Fruit fly (Drosophila melanogaster): ENCODE data around the gene Cpr78Cb.

DNA sequence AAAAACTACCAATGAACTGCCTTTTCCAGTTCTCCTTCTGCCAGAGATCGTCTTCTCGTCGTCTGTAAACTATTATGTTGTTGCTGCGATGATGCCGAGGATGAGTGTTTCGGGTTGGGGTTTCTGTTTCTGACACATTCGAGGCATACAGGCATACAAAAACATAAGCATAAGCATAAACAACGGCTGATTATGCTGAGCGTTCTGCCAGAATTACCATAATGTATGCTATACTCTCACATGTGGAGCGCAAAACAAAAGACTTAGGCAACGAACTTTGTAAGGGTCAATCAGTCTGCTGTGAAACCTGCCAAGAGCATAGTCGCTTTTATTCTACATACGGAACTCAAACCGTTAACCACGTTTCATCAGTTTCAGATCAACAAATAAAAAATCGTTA, at the start of gene Cpr78Cb:
- TF ChIP-seq Lpt (GFP tag; optimal IDR thresholded peaks at IDR 0.05) (no peak), OdsH (GFP tag; optimal IDR thresholded peaks at IDR 0.05) (no peak)
